Worm (Caenorhabditis elegans): ENCODE results near the gene F52E1.3.

F52E1.3 gene

DNA sequence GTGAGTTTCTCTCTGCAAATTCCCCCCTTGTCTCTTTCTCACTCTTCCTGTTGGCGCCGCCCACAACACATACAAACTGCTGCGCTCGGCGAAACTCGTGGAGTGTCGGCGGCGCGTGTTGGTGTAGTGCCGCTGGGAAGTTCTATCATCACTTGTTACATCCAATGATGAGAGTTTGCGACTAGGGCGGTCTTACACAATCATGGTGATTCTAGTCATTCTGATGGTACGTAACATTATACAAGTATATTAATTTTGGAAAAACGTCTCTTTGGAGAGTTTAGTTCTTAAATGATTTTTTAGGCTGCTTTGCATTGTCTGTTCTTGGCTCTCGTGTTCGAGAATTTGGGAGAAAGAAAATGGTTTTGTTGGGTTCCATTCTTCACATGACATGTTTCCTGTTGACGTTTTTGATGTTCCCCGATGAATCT lies 45.6 kb upstream of the F52E1.3 start (continued):
- no peak for TF ChIP-seq nhr-67 (tag; optimal IDR thresholded peaks at IDR 0.05)
- TF ChIP-seq pqm-1 (tag; optimal IDR thresholded peaks at IDR 0.05), result peak; percentile 84
- peak; percentile 98 for TF ChIP-seq ama-1 (optimal IDR thresholded peaks at IDR 0.05)
- peak; percentile 13 for TF ChIP-seq fos-1 (tag; optimal IDR thresholded peaks at IDR 0.05)
- peak; percentile 78 for TF ChIP-seq hmg-11 (tag; optimal IDR thresholded peaks at IDR 0.05)

DNA sequence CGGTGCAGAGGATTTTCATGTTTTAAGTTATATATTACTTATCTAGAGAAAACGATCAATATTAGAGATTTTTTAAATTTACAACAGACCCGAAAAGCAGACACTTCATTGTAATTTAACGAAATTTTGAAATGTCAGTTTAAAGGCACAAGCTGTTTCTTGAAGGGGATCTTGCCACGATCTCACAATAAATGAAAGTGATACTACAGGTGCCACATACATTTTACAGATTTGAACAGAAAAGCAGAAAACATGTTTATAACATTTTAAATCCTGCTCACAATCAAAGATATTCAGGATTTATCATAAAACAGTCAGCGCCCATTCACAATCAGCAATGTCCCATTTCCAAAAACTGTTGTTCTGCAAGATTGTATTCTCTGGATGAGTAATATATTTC lies 44.6 kb upstream of the F52E1.3 start:
- TF ChIP-seq ceh-82 (tag; optimal IDR thresholded peaks at IDR 0.05) (no peak), zag-1 (tag; optimal IDR thresholded peaks at IDR 0.05) (no peak), nhr-25 (tag; optimal IDR thresholded peaks at IDR 0.05) (no peak), nhr-23 (tag; optimal IDR thresholded peaks at IDR 0.05) (no peak), daf-12 (tag; optimal IDR thresholded peaks at IDR 0.05) (no peak), ZK546.5 (tag; optimal IDR thresholded peaks at IDR 0.05) (no peak), nhr-43 (tag; optimal IDR thresholded peaks at IDR 0.05; ENCODE audit: poor library complexity, severe bottlenecking) (no peak), ceh-9 (tag; optimal IDR thresholded peaks at IDR 0.05) (no peak), egl-27 (tag; optimal IDR thresholded peaks at IDR 0.05) (no peak), R02D3.7 (tag; optimal IDR thresholded peaks at IDR 0.05) (no peak), fkh-2 (tag; optimal IDR thresholded peaks at IDR 0.05) (no peak), ama-1 (optimal IDR thresholded peaks at IDR 0.05) (no peak)

DNA sequence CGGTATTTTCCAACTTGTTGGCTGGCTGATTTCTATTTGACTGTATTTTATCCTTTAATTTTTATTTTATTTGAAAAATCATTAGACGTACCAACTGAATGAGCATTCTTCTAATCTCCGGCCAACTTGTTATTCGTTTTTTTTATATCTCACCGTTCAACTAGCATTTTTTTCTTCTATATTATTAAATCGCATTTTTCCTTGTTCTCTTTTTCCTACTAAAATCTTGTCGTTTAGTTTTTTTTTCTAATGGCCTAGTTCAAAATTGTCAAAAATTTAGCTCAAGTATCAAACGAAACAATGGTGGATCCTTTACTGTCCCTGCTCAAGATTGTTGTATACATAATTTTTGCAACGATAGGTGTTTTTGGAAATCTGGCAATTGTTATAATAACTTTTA lies 43.2 kb upstream of the F52E1.3 start, which contains the start of gene srsx-22:
srsx-22 (plus strand) TSS at position 301 of the 400 bp plus-strand sequence.
- TF ChIP-seq nhr-12 (tag; optimal IDR thresholded peaks at IDR 0.05) (no peak), nhr-43 (tag; optimal IDR thresholded peaks at IDR 0.05; ENCODE audit: poor library complexity, severe bottlenecking) (no peak), aly-2 (tag; optimal IDR thresholded peaks at IDR 0.05) (no peak), hmg-11 (tag; optimal IDR thresholded peaks at IDR 0.05) (no peak), pqm-1 (tag; optimal IDR thresholded peaks at IDR 0.05) (no peak), mdl-1 (tag; optimal IDR thresholded peaks at IDR 0.05) (no peak), daf-12 (tag; optimal IDR thresholded peaks at IDR 0.05) (no peak), lin-15B (tag; optimal IDR thresholded peaks at IDR 0.05) (no peak), skn-1 (tag; optimal IDR thresholded peaks at IDR 0.05) (no peak), elt-2 (tag; optimal IDR thresholded peaks at IDR 0.05) (no peak), nhr-28 (tag; optimal IDR thresholded peaks at IDR 0.05) (no peak), fos-1 (tag; optimal IDR thresholded peaks at IDR 0.05) (no peak), ztf-11 (tag; optimal IDR thresholded peaks at IDR 0.05) (no peak), nhr-67 (tag; optimal IDR thresholded peaks at IDR 0.05) (no peak), fkh-10 (GFP tag; optimal IDR thresholded peaks at IDR 0.05) (no peak), lin-39 (tag; optimal IDR thresholded peaks at IDR 0.05) (no peak), unc-62 (GFP tag; optimal IDR thresholded peaks at IDR 0.05) (no peak), R02D3.7 (tag; optimal IDR thresholded peaks at IDR 0.05) (no peak), pha-4 (tag; optimal IDR thresholded peaks at IDR 0.05) (no peak)

DNA sequence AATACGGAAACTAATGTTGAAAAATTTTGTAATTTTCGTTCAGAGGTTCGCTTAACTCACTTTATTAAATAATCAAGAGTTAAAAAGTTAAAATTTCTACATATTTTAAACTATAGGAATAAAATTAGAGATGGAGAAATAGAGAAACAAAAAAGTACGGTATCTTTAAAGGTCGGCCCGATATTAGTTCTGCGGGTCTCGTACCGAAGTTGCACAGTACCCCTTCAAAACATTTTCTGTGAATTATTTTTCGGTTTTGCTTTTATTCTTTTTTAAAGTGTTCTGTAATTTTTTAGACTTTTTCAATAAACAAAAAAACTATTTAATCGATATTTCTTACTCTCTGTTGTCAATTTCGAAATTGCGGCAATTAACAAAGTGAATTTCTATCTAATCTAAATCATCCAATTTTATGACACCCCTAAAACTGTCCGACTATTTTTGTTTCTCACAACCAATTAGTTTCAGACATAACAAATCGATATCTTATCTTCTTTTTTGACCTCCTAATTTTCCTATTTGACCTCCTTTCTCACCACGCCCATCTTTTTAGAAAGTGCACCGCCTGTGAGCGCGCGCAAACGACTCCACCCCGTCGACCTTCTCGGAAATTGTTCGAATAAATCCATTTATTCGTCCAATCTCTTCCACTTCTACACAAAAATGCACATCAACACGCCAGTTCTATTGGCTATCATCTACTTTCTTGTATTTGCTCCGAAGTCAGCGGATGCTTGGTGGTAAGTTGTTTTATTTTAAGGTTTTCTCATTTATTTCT lies 39.0 kb upstream of the F52E1.3 start, which contains the start of gene mom-2:
mom-2 (plus strand) TSS at position 554 of the 778 bp plus-strand sequence.
- TF ChIP-seq R02D3.7 (tag; optimal IDR thresholded peaks at IDR 0.05) (no peak), nhr-76 (tag; optimal IDR thresholded peaks at IDR 0.05) (no peak), eor-1 (tag; optimal IDR thresholded peaks at IDR 0.05) (no peak), daf-12 (tag; optimal IDR thresholded peaks at IDR 0.05) (no peak), ceh-82 (tag; optimal IDR thresholded peaks at IDR 0.05) (no peak), pha-4 (tag; optimal IDR thresholded peaks at IDR 0.05) (no peak), mdl-1 (tag; optimal IDR thresholded peaks at IDR 0.05) (no peak), nhr-11 (tag; optimal IDR thresholded peaks at IDR 0.05) (no peak), ZK546.5 (tag; optimal IDR thresholded peaks at IDR 0.05) (no peak), fkh-10 (GFP tag; optimal IDR thresholded peaks at IDR 0.05) (no peak), egl-5 (tag; optimal IDR thresholded peaks at IDR 0.05) (no peak), pqm-1 (tag; optimal IDR thresholded peaks at IDR 0.05) (no peak), zag-1 (tag; optimal IDR thresholded peaks at IDR 0.05) (no peak), ama-1 (optimal IDR thresholded peaks at IDR 0.05) (no peak), lin-15B (tag; optimal IDR thresholded peaks at IDR 0.05) (no peak), snpc-4 (tag; optimal IDR thresholded peaks at IDR 0.05) (no peak), ceh-16 (tag; optimal IDR thresholded peaks at IDR 0.05) (no peak), fkh-2 (tag; optimal IDR thresholded peaks at IDR 0.05) (no peak)
